Fruit fly (Drosophila melanogaster) whole organism, embryonic: ENCODE results near the gene CG42538.

Experiments
- Awh ChIP-seq: fragments of 200-800 bp; sonication (Bioruptor generic); IDR thresholded peaks from 2 replicates; pipeline ENCODE4, ENCODE4 v1.3.6; 2022; ENCODE audit warnings: missing biosample characterization, missing genetic modification characterization
- Bgb ChIP-seq: fragments of 200-800 bp; sonication (Bioruptor generic); IDR thresholded peaks from 2 replicates; pipeline ENCODE4 v1.3.6; 2022; ENCODE audit warnings: missing biosample characterization, missing genetic modification characterization; ENCODE audit not compliant: partially characterized antibody
- Blimp-1 ChIP-seq: fragments of 200-800 bp; sonication (Bioruptor generic); optimal IDR thresholded peaks from 3 replicates; lab custom pipeline; 2018; ENCODE audit warnings: missing biosample characterization, missing genetic modification characterization, mild to moderate bottlenecking, moderate library complexity, missing genetic modification reagents
- CG10209 ChIP-seq: fragments of 200-800 bp; sonication (Bioruptor generic); optimal IDR thresholded peaks from 3 replicates; lab custom pipeline; 2017; ENCODE audit warnings: missing biosample characterization, mild to moderate bottlenecking, missing genetic modification characterization, missing genetic modification reagents
- CG10979 ChIP-seq: fragments of 200-800 bp; sonication (Bioruptor generic); optimal IDR thresholded peaks from 2 replicates; lab custom pipeline; 2018; ENCODE audit warnings: missing biosample characterization, mild to moderate bottlenecking, missing genetic modification characterization, moderate library complexity
- CG12299 ChIP-seq: fragments of 200-800 bp; sonication (Bioruptor generic); optimal IDR thresholded peaks from 2 replicates; lab custom pipeline; 2018; ENCODE audit warnings: missing biosample characterization, mild to moderate bottlenecking, missing genetic modification characterization
- CG1233 ChIP-seq: fragments of 200-800 bp; sonication (Bioruptor generic); optimal IDR thresholded peaks from 4 replicates; lab custom pipeline; 2018; ENCODE audit warnings: missing biosample characterization, mild to moderate bottlenecking, missing genetic modification characterization
- CG13287 ChIP-seq: fragments of 200-800 bp; sonication (Bioruptor generic); IDR thresholded peaks from 2 replicates; pipeline ENCODE4 v1.3.6; 2022; ENCODE audit warnings: missing biosample characterization, missing genetic modification characterization; ENCODE audit not compliant: partially characterized antibody
- CG13775 ChIP-seq: fragments of 200-800 bp; sonication (Bioruptor generic); optimal IDR thresholded peaks from 3 replicates; lab custom pipeline; 2017; ENCODE audit warnings: missing biosample characterization, mild to moderate bottlenecking, missing genetic modification characterization
- CG15601 ChIP-seq: fragments of 200-800 bp; sonication (Bioruptor generic); optimal IDR thresholded peaks from 3 replicates; lab custom pipeline; 2019; ENCODE audit warnings: missing biosample characterization, mild to moderate bottlenecking, missing genetic modification characterization, moderate library complexity
- CG1603 ChIP-seq: fragments of 200-800 bp; sonication (Bioruptor generic); optimal IDR thresholded peaks from 2 replicates; lab custom pipeline; 2019; ENCODE audit warnings: missing biosample characterization, mild to moderate bottlenecking, missing genetic modification characterization, moderate library complexity
- CG17829 ChIP-seq: fragments of 200-800 bp; optimal IDR thresholded peaks from 2 replicates; lab custom pipeline; 2019; ENCODE audit warnings: missing biosample characterization, mild to moderate bottlenecking, missing genetic modification characterization, moderate library complexity
- CG18011 ChIP-seq: fragments of 200-800 bp; sonication (Bioruptor generic); optimal IDR thresholded peaks from 2 replicates; lab custom pipeline; 2017; ENCODE audit warnings: missing biosample characterization, missing genetic modification characterization, mild to moderate bottlenecking, moderate library complexity, missing genotype
- CG2678 ChIP-seq: fragments of 200-800 bp; sonication (Bioruptor generic); optimal IDR thresholded peaks from 3 replicates; lab custom pipeline; 2019; ENCODE audit warnings: missing biosample characterization, mild to moderate bottlenecking, missing genetic modification characterization, moderate library complexity
- CG31224 ChIP-seq: fragments of 200-800 bp; sonication (Bioruptor generic); IDR thresholded peaks from 2 replicates; pipeline ENCODE4 v1.3.6; 2022; ENCODE audit warnings: missing biosample characterization, missing genetic modification characterization
- CG3163 ChIP-seq: fragments of 200-800 bp; sonication (Bioruptor generic); optimal IDR thresholded peaks from 3 replicates; lab custom pipeline; 2016; ENCODE audit warnings: missing biosample characterization, missing genetic modification characterization
- CG33213 ChIP-seq: fragments of 200-800 bp; sonication (Bioruptor generic); optimal IDR thresholded peaks from 3 replicates; lab custom pipeline; 2016; ENCODE audit warnings: missing biosample characterization, missing genetic modification characterization
- CG34224 ChIP-seq: fragments of 200-800 bp; sonication (Bioruptor generic); IDR thresholded peaks from 3 replicates; pipeline ENCODE4 v1.3.6; 2022; ENCODE audit warnings: missing biosample characterization, missing genetic modification characterization; ENCODE audit not compliant: partially characterized antibody
- CG4820 ChIP-seq: fragments of 200-800 bp; sonication (Bioruptor generic); optimal IDR thresholded peaks from 3 replicates; lab custom pipeline; 2016; ENCODE audit warnings: missing biosample characterization, missing genetic modification characterization
- CG7839 ChIP-seq: fragments of 200-800 bp; sonication (Bioruptor generic); optimal IDR thresholded peaks from 3 replicates; lab custom pipeline; 2018; ENCODE audit warnings: missing biosample characterization, mild to moderate bottlenecking, missing genetic modification characterization, moderate library complexity
- CG8359 ChIP-seq: fragments of 200-800 bp; sonication (Bioruptor generic); optimal IDR thresholded peaks from 2 replicates; lab custom pipeline; 2017; ENCODE audit warnings: missing biosample characterization, mild to moderate bottlenecking, missing genetic modification characterization, borderline replicate concordance
- CG9727 ChIP-seq: fragments of 200-800 bp; sonication (Bioruptor generic); optimal IDR thresholded peaks from 3 replicates; lab custom pipeline; 2017; ENCODE audit warnings: missing biosample characterization, mild to moderate bottlenecking, missing genetic modification characterization
- CTCF ChIP-seq: fragments of 200-800 bp; sonication (Bioruptor generic); optimal IDR thresholded peaks from 2 replicates; lab custom pipeline; 2017; ENCODE audit warnings: missing biosample characterization, mild to moderate bottlenecking, missing genetic modification characterization, moderate library complexity
- Dek ChIP-seq: fragments of 200-800 bp; sonication (Bioruptor generic); optimal IDR thresholded peaks from 3 replicates; lab custom pipeline; 2019; ENCODE audit warnings: missing biosample characterization, mild to moderate bottlenecking, missing genetic modification characterization, moderate library complexity
- Fer1 ChIP-seq: fragments of 200-800 bp; sonication (Bioruptor generic); optimal IDR thresholded peaks from 2 replicates; lab custom pipeline; 2017; ENCODE audit warnings: missing biosample characterization, mild to moderate bottlenecking, missing genetic modification characterization
- H2.0 ChIP-seq: fragments of 200-800 bp; sonication (Bioruptor generic); IDR thresholded peaks from 2 replicates; pipeline ENCODE4 v1.3.6; 2022; ENCODE audit warnings: missing biosample characterization, missing genetic modification characterization
- Hr3 ChIP-seq: fragments of 200-800 bp; sonication (Bioruptor generic); optimal IDR thresholded peaks from 3 replicates; lab custom pipeline; 2016; ENCODE audit warnings: missing biosample characterization, missing genetic modification characterization
- Hsf ChIP-seq: fragments of 200-800 bp; sonication (Bioruptor generic); optimal IDR thresholded peaks from 3 replicates; lab custom pipeline; 2016; ENCODE audit warnings: missing biosample characterization, missing genetic modification characterization
- Nf-YB ChIP-seq: fragments of 200-800 bp; sonication (Bioruptor generic); optimal IDR thresholded peaks from 3 replicates; lab custom pipeline; 2019; ENCODE audit warnings: missing biosample characterization, mild to moderate bottlenecking, missing genetic modification characterization, moderate library complexity
- NfI ChIP-seq: fragments of 200-800 bp; sonication (Bioruptor generic); optimal IDR thresholded peaks from 3 replicates; lab custom pipeline; 2018; ENCODE audit warnings: missing biosample characterization, mild to moderate bottlenecking, missing genetic modification characterization, moderate library complexity
- Oaz ChIP-seq: fragments of 200-800 bp; sonication (Bioruptor generic); IDR thresholded peaks from 2 replicates; pipeline ENCODE4 v1.3.6; 2022; ENCODE audit warnings: missing biosample characterization, missing genetic modification characterization
- Optix ChIP-seq: fragments of 200-800 bp; sonication (Bioruptor generic); IDR thresholded peaks from 3 replicates; pipeline ENCODE4 v1.3.6; 2022; ENCODE audit warnings: missing biosample characterization, missing genetic modification characterization
- Pdp1 ChIP-seq, 2 experiments: fragments of 200-800 bp; sonication (Bioruptor generic); optimal IDR thresholded peaks; 3 replicates each; lab custom pipeline; 2016; ENCODE audit warnings: missing biosample characterization in 2 of 2, missing genetic modification characterization in 2 of 2, mild to moderate bottlenecking in 1 of 2, moderate library complexity in 1 of 2
- ase ChIP-seq: fragments of 200-800 bp; sonication (Bioruptor generic); IDR thresholded peaks from 3 replicates; pipeline ENCODE4 v1.3.6; 2022; ENCODE audit warnings: missing biosample characterization, missing genetic modification characterization
- chinmo ChIP-seq: fragments of 200-800 bp; sonication (Bioruptor generic); IDR thresholded peaks from 4 replicates; pipeline ENCODE4 v1.3.6; 2022; ENCODE audit warnings: missing biosample characterization, missing genetic modification characterization; ENCODE audit not compliant: partially characterized antibody
- disco-r ChIP-seq: fragments of 200-800 bp; sonication (Bioruptor generic); optimal IDR thresholded peaks from 2 replicates; lab custom pipeline; 2016; ENCODE audit warnings: missing biosample characterization, missing genetic modification characterization
- dmrt99B ChIP-seq: fragments of 200-800 bp; sonication (Bioruptor generic); optimal IDR thresholded peaks from 2 replicates; lab custom pipeline; 2018; ENCODE audit warnings: missing biosample characterization, mild to moderate bottlenecking, missing genetic modification characterization, moderate library complexity
- ems ChIP-seq: fragments of 200-800 bp; sonication (Bioruptor generic); optimal IDR thresholded peaks from 3 replicates; lab custom pipeline; 2016; ENCODE audit warnings: missing biosample characterization, missing genetic modification characterization
- knrl ChIP-seq: fragments of 200-800 bp; sonication (Bioruptor generic); IDR thresholded peaks from 3 replicates; pipeline ENCODE4 v1.3.6; 2022; ENCODE audit warnings: missing biosample characterization, missing genetic modification characterization; ENCODE audit not compliant: partially characterized antibody
- lbe ChIP-seq: fragments of 200-800 bp; sonication (Bioruptor generic); optimal IDR thresholded peaks from 2 replicates; lab custom pipeline; 2016; ENCODE audit warnings: missing biosample characterization, mild to moderate bottlenecking, missing genetic modification characterization
- nmo ChIP-seq: fragments of 200-800 bp; sonication (Bioruptor generic); optimal IDR thresholded peaks from 2 replicates; lab custom pipeline; 2018; ENCODE audit warnings: missing biosample characterization, mild to moderate bottlenecking, missing genetic modification characterization, moderate library complexity
- odd ChIP-seq: fragments of 200-800 bp; sonication (Bioruptor generic); optimal IDR thresholded peaks from 2 replicates; lab custom pipeline; 2017; ENCODE audit warnings: missing biosample characterization, mild to moderate bottlenecking, missing genetic modification characterization
- sqz ChIP-seq: fragments of 200-800 bp; sonication (Bioruptor generic); optimal IDR thresholded peaks from 3 replicates; lab custom pipeline; 2018; ENCODE audit warnings: missing biosample characterization, mild to moderate bottlenecking, missing genetic modification characterization
- tx ChIP-seq: fragments of 200-800 bp; sonication (Bioruptor generic); optimal IDR thresholded peaks from 2 replicates; lab custom pipeline; 2016; ENCODE audit warnings: missing biosample characterization, missing genetic modification characterization
- unpg ChIP-seq: fragments of 200-800 bp; sonication (Bioruptor generic); optimal IDR thresholded peaks from 3 replicates; lab custom pipeline; 2018; ENCODE audit warnings: missing biosample characterization, mild to moderate bottlenecking, missing genetic modification characterization, moderate library complexity
- vvl ChIP-seq: fragments of 200-800 bp; sonication (Bioruptor generic); IDR thresholded peaks from 2 replicates; pipeline ENCODE4 v1.3.6; 2022; ENCODE audit warnings: missing biosample characterization, missing genetic modification characterization
- yki ChIP-seq: fragments of >200 bp; optimal IDR thresholded peaks from 3 replicates; lab custom pipeline; 2018

CG42538 gene

DNA sequence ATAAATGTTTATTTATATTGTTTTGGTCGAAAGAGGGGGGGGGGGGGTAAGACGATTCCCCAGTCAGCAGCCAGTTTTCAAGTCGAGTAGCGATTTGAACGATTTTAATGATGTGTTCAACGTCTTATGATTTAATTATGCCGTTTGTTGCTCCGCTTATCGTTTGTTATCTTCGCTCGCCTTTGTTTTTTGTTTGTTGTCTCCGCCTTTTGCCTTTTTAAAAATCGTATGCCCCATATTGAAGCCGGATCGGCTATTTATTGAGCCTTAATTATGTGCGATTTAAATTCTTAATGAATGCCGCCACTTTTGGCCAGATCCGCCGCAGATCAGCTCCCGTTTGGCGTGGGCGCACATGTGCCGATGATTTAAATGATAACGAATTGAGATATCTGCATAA is 19.8 kb upstream of the CG42538 start (continued):
- peak; percentile 43; the same call in 1 of the 2 replicates for TF ChIP-seq vvl (GFP tag; lab: Robert Waterston, UW)
- no peak for TF ChIP-seq Bgb
- no peak for TF ChIP-seq Pdp1 (GFP tag; optimal IDR thresholded peaks at IDR 0.05; lab: Kevin White, UChicago)
- 0 out of 4 replicates have a peak, but pooled peaks have one; percentile 31 for TF ChIP-seq chinmo
- TF ChIP-seq disco-r (GFP tag; lab: Kevin White, UChicago) = no peak
- no peak for TF ChIP-seq tx (GFP tag; lab: Kevin White, UChicago)
- TF ChIP-seq Hr3 (GFP tag; lab: Kevin White, UChicago) = no peak

DNA sequence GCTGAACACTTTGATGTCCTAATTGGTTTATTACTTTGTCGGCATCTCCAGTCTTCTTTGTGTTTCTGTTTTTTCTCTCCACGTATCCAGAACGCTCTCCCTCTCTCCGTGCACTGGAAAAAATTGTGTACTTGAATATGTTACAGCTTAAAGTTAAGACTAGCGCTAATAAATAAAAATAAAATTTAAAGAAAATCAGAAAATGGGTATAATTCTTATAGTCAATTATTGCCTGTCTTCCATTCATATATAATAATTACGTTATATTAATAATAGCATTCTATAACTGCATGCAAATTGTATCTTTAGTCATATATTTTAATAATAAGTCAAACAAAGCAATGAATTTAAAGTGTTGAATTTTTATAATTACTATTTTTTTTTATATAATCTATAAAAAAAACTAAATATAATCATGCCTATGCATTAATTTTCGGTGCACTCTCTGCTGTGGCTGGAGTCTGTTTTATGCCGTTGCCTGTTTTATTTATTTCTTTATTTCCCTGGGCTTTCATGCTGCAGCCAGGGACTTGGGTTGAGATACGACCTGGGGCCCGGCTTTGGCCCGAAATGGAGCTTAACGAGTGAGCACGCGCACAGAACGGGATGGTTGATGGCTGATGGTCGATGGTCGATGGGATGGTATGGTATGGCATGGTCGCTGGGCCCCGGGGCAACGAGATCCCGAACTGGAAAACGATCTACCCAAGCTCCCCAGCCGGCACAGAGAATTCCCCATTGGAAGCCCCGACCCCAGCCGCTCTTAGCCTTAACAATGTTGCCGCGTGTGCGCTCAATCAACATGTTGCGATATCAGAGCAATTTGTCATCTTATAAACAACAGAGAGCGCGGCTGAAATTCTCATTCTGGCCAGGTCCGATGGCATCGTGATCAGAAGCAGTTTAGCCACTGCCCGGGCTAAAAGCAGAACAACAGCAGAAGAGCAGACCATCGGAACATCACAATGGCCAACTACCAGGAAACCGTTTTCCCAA is 18.3 kb upstream of the CG42538 start:
- TF ChIP-seq CG7839 (peak; percentile 30), Blimp-1 (peak; percentile 48), ems (no peak), yki (lab: Kevin White, UChicago) (no peak), CG13287 (GFP tag; lab: Robert Waterston, UW) (no peak), Awh (GFP tag; lab: Robert Waterston, UW) (no peak), CG1233 (no peak), CTCF (no peak), CG34224 (no peak), CG2678 (tag; lab: Kevin White, UChicago) (peak; percentile 19), vvl (GFP tag; lab: Robert Waterston, UW) (0 out of 2 replicates have a peak, but pooled peaks have one; percentile 19), NfI (GFP tag; lab: Kevin White, UChicago) (no peak), CG10209 (GFP tag; lab: Kevin White, UChicago) (no peak), CG10979 (tag; lab: Kevin White, UChicago) (peak; percentile 80), Optix (no peak), CG9727 (GFP tag; lab: Kevin White, UChicago) (peak; percentile 45), lbe (GFP tag; lab: Kevin White, UChicago) (peak; percentile 5), nmo (GFP tag; lab: Kevin White, UChicago) (peak; percentile 56), CG1603 (tag; lab: Kevin White, UChicago) (no peak), Hsf (GFP tag; lab: Kevin White, UChicago) (no peak), Fer1 (GFP tag; lab: Kevin White, UChicago) (no peak), CG4820 (GFP tag; lab: Kevin White, UChicago) (no peak), CG8359 (GFP tag; lab: Kevin White, UChicago) (no peak), Dek (tag; lab: Kevin White, UChicago) (no peak), sqz (GFP tag; lab: Kevin White, UChicago) (no peak), CG18011 (GFP tag; lab: Kevin White, UChicago) (no peak), CG13775 (no peak), CG33213 (GFP tag; lab: Kevin White, UChicago) (no peak), CG15601 (tag; lab: Kevin White, UChicago) (peak; percentile 8), CG17829 (tag; lab: Kevin White, UChicago) (peak; percentile 74), CG3163 (GFP tag; lab: Kevin White, UChicago) (no peak), unpg (GFP tag; lab: Kevin White, UChicago) (no peak), Nf-YB (GFP tag; lab: Kevin White, UChicago) (no peak), knrl (GFP tag; lab: Robert Waterston, UW) (no peak), Oaz (GFP tag; lab: Robert Waterston, UW) (no peak), H2.0 (GFP tag; lab: Robert Waterston, UW) (no peak), dmrt99B (tag; lab: Kevin White, UChicago) (no peak), ase (GFP tag; lab: Robert Waterston, UW) (no peak), CG12299 (tag; lab: Kevin White, UChicago) (no peak), CG31224 (no peak), odd (no peak)
